Worm (Caenorhabditis elegans) whole organism, L2 larva: Measurements from ENCODE around the gene gst-5.

Experiments used
- elt-1 ChIP-seq: fragments of 150-350 bp; optimal IDR thresholded peaks from 2 replicates; lab custom pipeline; 2014; ENCODE audit warnings: missing biosample characterization, missing genetic modification characterization
- lin-39 ChIP-seq: fragments of 150-350 bp; optimal IDR thresholded peaks from 2 replicates; lab custom pipeline; 2014; ENCODE audit warnings: missing biosample characterization, missing genetic modification reagents, missing genetic modification characterization
- mab-5 ChIP-seq: fragments of 150-350 bp; optimal IDR thresholded peaks from 2 replicates; lab custom pipeline; 2014; ENCODE audit warnings: missing biosample characterization, missing genetic modification characterization
- nhr-11 ChIP-seq: fragments of 150-350 bp; optimal IDR thresholded peaks from 2 replicates; lab custom pipeline; 2014; ENCODE audit warnings: missing biosample characterization, missing genetic modification characterization
- nhr-12 ChIP-seq: fragments of 150-350 bp; optimal IDR thresholded peaks from 2 replicates; lab custom pipeline; 2014; ENCODE audit warnings: missing biosample characterization, missing genetic modification characterization

ce11 chrII:10910219-10910618, 39.9 kb upstream of the gst-5 start, which contains the start of gene sra-11:
- TF ChIP-seq nhr-12 (tag; lab: Kevin White, UChicago) (no peak), mab-5 (tag; lab: Kevin White, UChicago) (no peak), elt-1 (tag; lab: Kevin White, UChicago) (no peak), nhr-11 (tag; lab: Kevin White, UChicago) (no peak), lin-39 (no peak)
